Fruit fly (Drosophila melanogaster) whole organism, prepupa: ENCODE results near the gene run.

Experiments
- CG10631 ChIP-seq: fragments of 200-800 bp; sonication (Bioruptor generic); optimal IDR thresholded peaks from 2 replicates; lab custom pipeline; 2016; ENCODE audit warnings: missing biosample characterization, missing genetic modification characterization
- CG10669 ChIP-seq: fragments of 200-800 bp; sonication (Bioruptor generic); optimal IDR thresholded peaks from 3 replicates; lab custom pipeline; 2018; ENCODE audit warnings: missing biosample characterization, mild to moderate bottlenecking, missing genetic modification characterization, moderate library complexity
- CG16779 ChIP-seq: fragments of 200-800 bp; sonication (Bioruptor generic); optimal IDR thresholded peaks from 3 replicates; lab custom pipeline; 2017; ENCODE audit warnings: missing biosample characterization, mild to moderate bottlenecking, missing genetic modification characterization
- CG32006 ChIP-seq: fragments of 200-800 bp; sonication (Bioruptor generic); optimal IDR thresholded peaks from 3 replicates; lab custom pipeline; 2017; ENCODE audit warnings: missing biosample characterization, mild to moderate bottlenecking, missing genetic modification characterization
- CG6163 ChIP-seq: fragments of 200-800 bp; sonication (Bioruptor generic); IDR thresholded peaks from 3 replicates; pipeline ENCODE4 v1.3.6; 2022; ENCODE audit warnings: missing biosample characterization, missing genetic modification characterization
- CG6854 ChIP-seq: fragments of 200-800 bp; sonication (Bioruptor generic); optimal IDR thresholded peaks from 2 replicates; lab custom pipeline; 2017; ENCODE audit warnings: missing biosample characterization, mild to moderate bottlenecking, missing genetic modification characterization
- CG9139 ChIP-seq: fragments of 200-800 bp; sonication (Bioruptor generic); optimal IDR thresholded peaks from 3 replicates; lab custom pipeline; 2017; ENCODE audit warnings: missing biosample characterization, mild to moderate bottlenecking, missing genetic modification characterization
- Gug ChIP-seq: fragments of 200-800 bp; sonication (Bioruptor generic); IDR thresholded peaks from 2 replicates; pipeline ENCODE4 v1.3.6; 2022; ENCODE audit warnings: missing biosample characterization, missing genetic modification characterization
- OdsH ChIP-seq: fragments of 200-800 bp; sonication (Bioruptor generic); optimal IDR thresholded peaks from 3 replicates; lab custom pipeline; 2016; ENCODE audit warnings: missing biosample characterization, missing genetic modification characterization
- cyc ChIP-seq: fragments of 200-800 bp; sonication (Bioruptor generic); optimal IDR thresholded peaks from 3 replicates; lab custom pipeline; 2016; ENCODE audit warnings: missing biosample characterization, missing genetic modification characterization
- dsx ChIP-seq: fragments of 200-800 bp; optimal IDR thresholded peaks from 3 replicates; lab custom pipeline; 2019; ENCODE audit warnings: missing biosample characterization, mild to moderate bottlenecking, missing genetic modification characterization, moderate library complexity; ENCODE audit not compliant: poor library complexity, severe bottlenecking
- fd59A ChIP-seq: fragments of 200-800 bp; sonication (Bioruptor generic); optimal IDR thresholded peaks from 2 replicates; lab custom pipeline; 2017; ENCODE audit warnings: missing biosample characterization, mild to moderate bottlenecking, missing genetic modification characterization, missing genetic modification reagents
- pdm3 ChIP-seq: fragments of 200-800 bp; sonication (Bioruptor generic); optimal IDR thresholded peaks from 3 replicates; lab custom pipeline; 2016; ENCODE audit warnings: missing biosample characterization, missing genetic modification characterization

dm6 chrX:20693814-20694452 is 3.5 kb downstream of the run start:
- no peak for TF ChIP-seq pdm3 (GFP tag; lab: Kevin White, UChicago)
- no peak for TF ChIP-seq dsx (GFP tag; lab: Kevin White, UChicago)
- TF ChIP-seq CG32006 (GFP tag; lab: Kevin White, UChicago) = peak; percentile 11
- no peak for TF ChIP-seq CG16779 (tag; lab: Kevin White, UChicago)
- TF ChIP-seq CG10669 (GFP tag; lab: Kevin White, UChicago) = no peak
- TF ChIP-seq CG6854 = no peak
- TF ChIP-seq Gug = no peak
- TF ChIP-seq OdsH = no peak
- TF ChIP-seq CG6163 (GFP tag; lab: Robert Waterston, UW) = no peak
- no peak for TF ChIP-seq CG9139
- no peak for TF ChIP-seq CG10631 (GFP tag; lab: Kevin White, UChicago)
- TF ChIP-seq cyc = no peak
- no peak for TF ChIP-seq fd59A
